Fruit fly (Drosophila melanogaster): ENCODE measurements around the gene smog.

The smog gene

dm6 chr2L:4850356-4850755, 2.3 kb upstream of the smog start, which contains the start of the genes mRpS2 and Mon1 (continued):
- TF ChIP-seq wdn (GFP tag; IDR thresholded peaks at IDR 0.05), result peak; percentile 92
- peak; percentile 93 for TF ChIP-seq CG2199 (GFP tag; IDR thresholded peaks at IDR 0.05)
- TF ChIP-seq CG10654 (GFP tag; optimal IDR thresholded peaks at IDR 0.05), result peak; percentile 93
- TF ChIP-seq NFAT (GFP tag; IDR thresholded peaks at IDR 0.05), result peak; percentile 97
- TF ChIP-seq odd (GFP tag; optimal IDR thresholded peaks at IDR 0.05), result peak; percentile 79
- peak; percentile 95 for TF ChIP-seq gce (GFP tag; IDR thresholded peaks at IDR 0.05)
- TF ChIP-seq Gsc (GFP tag; IDR thresholded peaks at IDR 0.05), result peak; percentile 62
- TF ChIP-seq CG43689 (GFP tag; IDR thresholded peaks at IDR 0.05), result peak; percentile 88
- TF ChIP-seq cato (GFP tag; optimal IDR thresholded peaks at IDR 0.05; ENCODE audit: borderline replicate concordance), result peak; percentile 83
- TF ChIP-seq ken (GFP tag; IDR thresholded peaks at IDR 0.05), result peak; percentile 96
- peak; percentile 68 for TF ChIP-seq CG7928 (GFP tag; optimal IDR thresholded peaks at IDR 0.05)
- peak; percentile 69 for TF ChIP-seq CG8944 (GFP tag; optimal IDR thresholded peaks at IDR 0.05)
- TF ChIP-seq chinmo (GFP tag; IDR thresholded peaks at IDR 0.05; ENCODE audit: partially characterized antibody), result no peak
- peak; percentile 86 for TF ChIP-seq Mrtf (GFP tag; IDR thresholded peaks at IDR 0.05)
- peak; percentile 98 for TF ChIP-seq CG17385 (GFP tag; optimal IDR thresholded peaks at IDR 0.05)
- TF ChIP-seq Fer2 (tag; optimal IDR thresholded peaks at IDR 0.05), result peak; percentile 93
- TF ChIP-seq gfzf (GFP tag; optimal IDR thresholded peaks at IDR 0.05), result no peak
- TF ChIP-seq Dll (GFP tag; IDR thresholded peaks at IDR 0.05; ENCODE audit: partially characterized antibody), result peak; percentile 44; the same call in 1 of the 4 replicates
- peak; percentile 98 for TF ChIP-seq lab (GFP tag; optimal IDR thresholded peaks at IDR 0.05)
- TF ChIP-seq pros (GFP tag; optimal IDR thresholded peaks at IDR 0.05), result no peak
- peak; percentile 49 for TF ChIP-seq NK7.1 (GFP tag; optimal IDR thresholded peaks at IDR 0.05)
- peak; percentile 91 for TF ChIP-seq CG1024 (GFP tag; IDR thresholded peaks at IDR 0.05)
- TF ChIP-seq cg (GFP tag; optimal IDR thresholded peaks at IDR 0.05), result no peak
- peak; percentile 72 for TF ChIP-seq salm (tag; optimal IDR thresholded peaks at IDR 0.05)
- peak; percentile 92 for TF ChIP-seq Max (GFP tag; optimal IDR thresholded peaks at IDR 0.05)
- TF ChIP-seq nerfin-1 (tag; optimal IDR thresholded peaks at IDR 0.05), result peak; percentile 89
- TF ChIP-seq CG1832 (GFP tag; optimal IDR thresholded peaks at IDR 0.05), result no peak
- TF ChIP-seq Chrac-16 (GFP tag; optimal IDR thresholded peaks at IDR 0.05), result peak; percentile 94
- peak; percentile 90 for TF ChIP-seq CG9437 (GFP tag; optimal IDR thresholded peaks at IDR 0.05)
- peak; percentile 93 for TF ChIP-seq grau (tag; optimal IDR thresholded peaks at IDR 0.05)
- peak; percentile 96 for TF ChIP-seq Xbp1 (GFP tag; optimal IDR thresholded peaks at IDR 0.05)
- TF ChIP-seq nmo (GFP tag; optimal IDR thresholded peaks at IDR 0.05), result peak; percentile 94
- TF ChIP-seq sisA (GFP tag; IDR thresholded peaks at IDR 0.05), result peak; percentile 94
- peak; percentile 97 for TF ChIP-seq ind (GFP tag; optimal IDR thresholded peaks at IDR 0.05)
- TF ChIP-seq Atf-2 (GFP tag; optimal IDR thresholded peaks at IDR 0.05), result peak; percentile 76
- peak; percentile 88 for TF ChIP-seq CG15696 (tag; optimal IDR thresholded peaks at IDR 0.05)
- TF ChIP-seq fd64A (GFP tag; optimal IDR thresholded peaks at IDR 0.05), result peak; percentile 37
- peak; percentile 95 for TF ChIP-seq CG7839 (tag; optimal IDR thresholded peaks at IDR 0.05)

dm6 chr2L:4854822-4855221, 2.2 kb downstream of the smog start:
- TF ChIP-seq CG18599 (GFP tag; optimal IDR thresholded peaks at IDR 0.05) (peak; percentile 46), Rx (GFP tag; IDR thresholded peaks at IDR 0.05) (no peak), Oaz (GFP tag; IDR thresholded peaks at IDR 0.05) (no peak), Vsx1 (GFP tag; optimal IDR thresholded peaks at IDR 0.05) (no peak), Myb (GFP tag; optimal IDR thresholded peaks at IDR 0.05) (peak; percentile 10), CG11504 (tag; optimal IDR thresholded peaks at IDR 0.05) (peak; percentile 30), CG2678 (tag; optimal IDR thresholded peaks at IDR 0.05) (peak; percentile 31), ro (GFP tag; IDR thresholded peaks at IDR 0.05) (no peak), MBD-R2 (GFP tag; IDR thresholded peaks at IDR 0.05) (no peak), Lhr (GFP tag; optimal IDR thresholded peaks at IDR 0.05) (no peak), Med (GFP tag) (peak; percentile 45), knrl (GFP tag; IDR thresholded peaks at IDR 0.05; ENCODE audit: partially characterized antibody) (no peak), CG2889 (GFP tag; IDR thresholded peaks at IDR 0.05) (0 out of 3 replicates have a peak, but pooled peaks have one; percentile 9), CG16863 (GFP tag; optimal IDR thresholded peaks at IDR 0.05) (peak; percentile 5), Hmr (GFP tag; optimal IDR thresholded peaks at IDR 0.05) (peak; percentile 12)
